Worm (Caenorhabditis elegans): Measurements from ENCODE around the gene wdfy-3.

- TF ChIP-seq ama-1 (optimal IDR thresholded peaks at IDR 0.05) (no peak), ceh-16 (tag; optimal IDR thresholded peaks at IDR 0.05) (no peak), ztf-1 (GFP tag; conservative IDR thresholded peaks at IDR 0.05) (no peak), nhr-237 (tag; optimal IDR thresholded peaks at IDR 0.05) (no peak), lsy-2 (tag; optimal IDR thresholded peaks at IDR 0.05) (peak in 1 of 2 experiments; percentile 5), nhr-129 (tag; optimal IDR thresholded peaks at IDR 0.05) (no peak), ZK546.5 (tag; optimal IDR thresholded peaks at IDR 0.05) (no peak), ztf-11 (tag; optimal IDR thresholded peaks at IDR 0.05) (no peak)
Measured at ce11 chrIV:12684341-12684740, 31.1 kb downstream of the wdfy-3 start, which contains the start of gene prmt-9.
